Fruit fly (Drosophila melanogaster): ENCODE data around the gene CG42675.
A peak's percentile ranks its signal among the peaks of the same experiment; 100 is the strongest.

The CG42675 gene

DNA sequence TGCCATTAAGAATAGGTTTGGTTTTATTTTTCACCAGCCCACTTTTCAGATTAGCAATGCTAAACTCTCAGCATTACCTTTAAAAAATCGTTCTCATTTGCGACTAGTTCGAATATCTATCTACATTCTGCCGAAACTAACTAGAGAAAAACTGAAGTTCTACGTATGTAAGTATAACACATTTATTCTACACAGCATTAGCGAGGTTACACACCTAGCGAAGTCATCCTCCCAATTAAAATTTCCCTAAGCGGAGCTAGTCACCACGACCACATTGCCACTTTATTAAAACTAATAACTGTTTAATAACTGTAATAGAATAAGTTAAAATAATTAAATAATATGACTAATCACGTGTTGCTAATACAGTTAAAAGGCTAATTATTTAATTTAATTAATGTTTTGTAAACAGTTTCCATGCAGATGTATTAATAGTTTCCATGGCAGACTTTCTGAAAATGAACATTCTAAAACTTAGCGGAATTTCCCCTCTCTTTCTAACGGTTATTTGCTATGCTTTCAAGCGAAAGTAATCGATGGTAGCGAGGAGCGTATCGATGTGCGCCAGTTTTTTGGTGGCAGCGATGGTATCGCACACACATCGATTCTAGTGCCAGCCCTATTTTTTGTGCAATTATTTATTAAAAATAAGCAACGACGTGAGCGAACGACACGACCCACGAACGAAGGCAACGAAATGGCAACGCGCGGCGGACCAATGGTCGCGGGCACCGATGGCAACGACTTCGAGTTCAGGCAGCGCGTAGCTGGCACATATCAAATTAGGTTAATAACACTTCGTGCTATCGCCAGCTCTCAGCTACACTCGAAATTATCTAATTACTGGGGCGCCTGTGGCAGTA is 34.4 kb upstream of the CG42675 start, which contains the start of gene jagn (continued):
- TF ChIP-seq CG4404 (GFP tag; IDR thresholded peaks at IDR 0.05) (peak; percentile 28; the same call in 1 of the 2 replicates), Side (GFP tag; optimal IDR thresholded peaks at IDR 0.05) (peak; percentile 59), tup (GFP tag; optimal IDR thresholded peaks at IDR 0.05) (peak; percentile 6), Ssrp (tag; optimal IDR thresholded peaks at IDR 0.05) (peak; percentile 13), CG3407 (GFP tag; optimal IDR thresholded peaks at IDR 0.05) (no peak), CG2116 (GFP tag; optimal IDR thresholded peaks at IDR 0.05) (peak; percentile 76), CG1602 (GFP tag; optimal IDR thresholded peaks at IDR 0.05) (peak; percentile 16), Oaz (GFP tag; IDR thresholded peaks at IDR 0.05) (no peak), CG8290 (GFP tag; optimal IDR thresholded peaks at IDR 0.05) (peak; percentile 53), CG8290 (tag; optimal IDR thresholded peaks at IDR 0.05) (peak in 1 of 2 experiments; percentile 75), dan (GFP tag; IDR thresholded peaks at IDR 0.05) (no peak), CG10321 (GFP tag; IDR thresholded peaks at IDR 0.05) (peak; percentile 40; the same call in 1 of the 2 replicates), Hr39 (optimal IDR thresholded peaks at IDR 0.05) (no peak), cg (GFP tag; optimal IDR thresholded peaks at IDR 0.05) (no peak), CG7928 (GFP tag; optimal IDR thresholded peaks at IDR 0.05) (peak; percentile 6), psq (GFP tag; optimal IDR thresholded peaks at IDR 0.05) (peak; percentile 31), CG17829 (tag; optimal IDR thresholded peaks at IDR 0.05) (peak; percentile 62), exex (tag; optimal IDR thresholded peaks at IDR 0.05) (peak; percentile 34), CG10431 (GFP tag; optimal IDR thresholded peaks at IDR 0.05) (peak; percentile 16), CG17359 (tag; optimal IDR thresholded peaks at IDR 0.05) (peak; percentile 31), abd-A (tag; optimal IDR thresholded peaks at IDR 0.05) (peak; percentile 81), CG12071 (GFP tag; optimal IDR thresholded peaks at IDR 0.05) (peak; percentile 13), CG4820 (GFP tag; optimal IDR thresholded peaks at IDR 0.05) (no peak), CG4424 (GFP tag; optimal IDR thresholded peaks at IDR 0.05) (peak; percentile 47), Sry-β (GFP tag; optimal IDR thresholded peaks at IDR 0.05) (peak; percentile 13), CG12104 (GFP tag; optimal IDR thresholded peaks at IDR 0.05) (peak; percentile 59), CG1233 (GFP tag; optimal IDR thresholded peaks at IDR 0.05) (peak; percentile 59), ind (GFP tag; optimal IDR thresholded peaks at IDR 0.05) (peak; percentile 60), cad (GFP tag; optimal IDR thresholded peaks at IDR 0.05) (no peak), HLH4C (GFP tag; IDR thresholded peaks at IDR 0.05; ENCODE audit: partially characterized antibody) (peak; percentile 99), cwo (GFP tag; optimal IDR thresholded peaks at IDR 0.05) (no peak), ftz-f1 (GFP tag; optimal IDR thresholded peaks at IDR 0.05) (no peak), fd64A (GFP tag; optimal IDR thresholded peaks at IDR 0.05) (no peak), tap (tag; optimal IDR thresholded peaks at IDR 0.05) (peak; percentile 44), CG8281 (tag; optimal IDR thresholded peaks at IDR 0.05) (no peak), nmo (GFP tag; optimal IDR thresholded peaks at IDR 0.05) (peak; percentile 77), fru (optimal IDR thresholded peaks at IDR 0.05) (no peak), Nf-YA (GFP tag; IDR thresholded peaks at IDR 0.05) (0 out of 2 replicates have a peak, but pooled peaks have one; percentile 29), Asciz (GFP tag; optimal IDR thresholded peaks at IDR 0.05) (no peak), Ets65A (GFP tag) (peak; percentile 95), D19A (tag; optimal IDR thresholded peaks at IDR 0.05) (peak; percentile 11), unc-4 (GFP tag; IDR thresholded peaks at IDR 0.05; ENCODE audit: partially characterized antibody) (peak; percentile 98), MBD-R2 (GFP tag; IDR thresholded peaks at IDR 0.05) (peak; percentile 80), pum (GFP tag; optimal IDR thresholded peaks at IDR 0.05) (peak; percentile 48), bigmax (GFP tag; optimal IDR thresholded peaks at IDR 0.05) (peak; percentile 35), Xbp1 (GFP tag; optimal IDR thresholded peaks at IDR 0.05) (peak; percentile 78), CG3065 (GFP tag; optimal IDR thresholded peaks at IDR 0.05) (no peak), CG8388 (GFP tag; optimal IDR thresholded peaks at IDR 0.05) (peak; percentile 6), stwl (tag; optimal IDR thresholded peaks at IDR 0.05) (peak; percentile 54), gfzf (GFP tag; optimal IDR thresholded peaks at IDR 0.05) (peak; percentile 32)
